Worm (Caenorhabditis elegans): ENCODE data around the gene btb-16.

DNA sequence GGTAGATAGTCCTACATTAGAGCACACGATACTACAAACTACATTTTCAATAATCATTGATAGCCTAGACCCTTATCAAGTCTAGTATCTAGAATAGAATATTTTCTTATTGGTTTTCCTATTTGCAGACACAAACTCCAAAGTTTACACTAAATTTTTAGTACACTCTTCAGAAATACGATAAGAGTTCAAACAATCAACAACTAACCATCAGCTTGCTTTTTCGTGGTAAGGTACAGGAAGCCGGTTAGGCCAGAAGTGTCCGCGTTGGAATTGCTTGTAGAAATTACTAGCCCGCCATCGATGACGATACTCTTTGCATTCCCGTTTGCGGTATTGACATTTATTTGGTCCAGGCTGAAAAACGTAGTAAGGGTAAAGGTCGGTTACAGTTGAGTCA, 25.6 kb downstream of the btb-16 start, which contains the start of gene Y46D2A.1:
- no peak for TF ChIP-seq dao-5 (tag; optimal IDR thresholded peaks at IDR 0.05)
- TF ChIP-seq him-1 (tag; optimal IDR thresholded peaks at IDR 0.05), result no peak
- TF ChIP-seq W03F9.2 (tag; optimal IDR thresholded peaks at IDR 0.05), result no peak
